Worm (Caenorhabditis elegans) whole organism, midembryonic: ENCODE data around the gene noca-2.

Experiments used
- T22C8.4 ChIP-seq: fragments of 200-800 bp; sonication (Bioruptor generic); IDR thresholded peaks from 2 replicates; pipeline ENCODE4 v1.3.6; 2022; ENCODE audit warnings: missing genetic modification characterization, missing compliant biosample characterization
- med-1 ChIP-seq: sonication (generic microtip); optimal IDR thresholded peaks from 2 replicates; lab custom pipeline; 2017; ENCODE audit warnings: missing genetic modification characterization, mild to moderate bottlenecking, missing compliant biosample characterization, antibody characterized with exemption, missing genetic modification reagents; ENCODE audit not compliant: insufficient read depth
- ref-1 ChIP-seq: fragments of 200-800 bp; sonication (Bioruptor generic); conservative IDR thresholded peaks from 2 replicates; pipeline ENCODE4 v1.3.6; 2022; ENCODE audit warnings: missing genetic modification reagents, missing genetic modification characterization, missing compliant biosample characterization
- tab-1 ChIP-seq: fragments of 200-800 bp; sonication (Bioruptor generic); IDR thresholded peaks from 2 replicates; pipeline ENCODE4 v1.3.6; 2022; ENCODE audit warnings: missing genetic modification characterization, missing compliant biosample characterization
- ztf-29 ChIP-seq: fragments of 200-800 bp; sonication (Bioruptor generic); IDR thresholded peaks from 2 replicates; pipeline ENCODE4 v1.3.6; 2022; ENCODE audit warnings: missing genetic modification reagents, missing genetic modification characterization, missing compliant biosample characterization

- no peak for TF ChIP-seq med-1
- no peak for TF ChIP-seq ref-1 (GFP tag; lab: Robert Waterston, UW)
- TF ChIP-seq T22C8.4 (GFP tag; lab: Robert Waterston, UW) = no peak
- TF ChIP-seq ztf-29 (GFP tag; lab: Robert Waterston, UW) = no peak
- TF ChIP-seq tab-1 (GFP tag; lab: Robert Waterston, UW) = no peak
Measured at ce11 chrX:11623442-11623841, 43.5 kb upstream of the noca-2 start.
